Fruit fly (Drosophila melanogaster) whole organism, embryonic: ENCODE data around the gene CG13046.

Experiments used
- Aef1 ChIP-seq: fragments of 200-800 bp; sonication (Bioruptor generic); IDR thresholded peaks from 3 replicates; pipeline ENCODE4 v1.3.6; 2022; ENCODE audit warnings: missing biosample characterization, missing genetic modification characterization
- CG2129 ChIP-seq: fragments of 200-800 bp; sonication (Bioruptor generic); IDR thresholded peaks from 2 replicates; pipeline ENCODE4 v1.3.6; 2022; ENCODE audit warnings: missing biosample characterization, missing genetic modification characterization; ENCODE audit not compliant: partially characterized antibody
- CG7372 ChIP-seq: fragments of 200-800 bp; sonication (Bioruptor generic); IDR thresholded peaks from 2 replicates; pipeline ENCODE4 v1.3.6; 2022; ENCODE audit warnings: missing biosample characterization, missing genetic modification characterization
- CG7556 ChIP-seq: fragments of 200-800 bp; sonication (Bioruptor generic); optimal IDR thresholded peaks from 2 replicates; lab custom pipeline; 2017; ENCODE audit warnings: missing biosample characterization, mild to moderate bottlenecking, missing genetic modification characterization
- CG7963 ChIP-seq: fragments of 200-800 bp; sonication (Bioruptor generic); IDR thresholded peaks from 3 replicates; pipeline ENCODE4 v1.3.6; 2022; ENCODE audit warnings: missing biosample characterization, missing genetic modification characterization; ENCODE audit not compliant: partially characterized antibody
- Dip3 ChIP-seq: fragments of 200-800 bp; sonication (Bioruptor generic); optimal IDR thresholded peaks from 3 replicates; lab custom pipeline; 2016; ENCODE audit warnings: missing biosample characterization, missing genetic modification characterization
- Hmx ChIP-seq: fragments of 200-800 bp; sonication (Bioruptor generic); optimal IDR thresholded peaks from 2 replicates; lab custom pipeline; 2016; ENCODE audit warnings: missing biosample characterization, missing genetic modification characterization
- Hr78 ChIP-seq, 2 experiments: fragments of 200-800 bp in 1 of 2; fragments of >200 bp in 1 of 2; sonication (Bioruptor generic) in 1 of 2; optimal IDR thresholded peaks; 2 replicates each; lab custom pipeline; 2017 to 2019; ENCODE audit warnings: missing biosample characterization in 2 of 2, missing genetic modification characterization in 2 of 2, mild to moderate bottlenecking in 1 of 2, moderate library complexity in 1 of 2
- cwo ChIP-seq: fragments of 200-800 bp; sonication (Bioruptor generic); optimal IDR thresholded peaks from 3 replicates; lab custom pipeline; 2017; ENCODE audit warnings: missing biosample characterization, missing genetic modification characterization, mild to moderate bottlenecking, moderate library complexity, missing genetic modification reagents
- eve ChIP-seq, 2 experiments: fragments of >200 bp; optimal IDR thresholded peaks; 2 replicates each; lab custom pipeline; 2017; ENCODE audit warnings: missing biosample characterization in 2 of 2, missing genetic modification characterization in 2 of 2
- fd3F ChIP-seq: fragments of 200-800 bp; sonication (Bioruptor generic); optimal IDR thresholded peaks from 2 replicates; lab custom pipeline; 2018; ENCODE audit warnings: missing biosample characterization, mild to moderate bottlenecking, missing genetic modification characterization, moderate library complexity
- sisA ChIP-seq: fragments of 200-800 bp; sonication (Bioruptor generic); IDR thresholded peaks from 2 replicates; pipeline ENCODE4 v1.3.6; 2022; ENCODE audit warnings: missing biosample characterization, missing genetic modification characterization

DNA sequence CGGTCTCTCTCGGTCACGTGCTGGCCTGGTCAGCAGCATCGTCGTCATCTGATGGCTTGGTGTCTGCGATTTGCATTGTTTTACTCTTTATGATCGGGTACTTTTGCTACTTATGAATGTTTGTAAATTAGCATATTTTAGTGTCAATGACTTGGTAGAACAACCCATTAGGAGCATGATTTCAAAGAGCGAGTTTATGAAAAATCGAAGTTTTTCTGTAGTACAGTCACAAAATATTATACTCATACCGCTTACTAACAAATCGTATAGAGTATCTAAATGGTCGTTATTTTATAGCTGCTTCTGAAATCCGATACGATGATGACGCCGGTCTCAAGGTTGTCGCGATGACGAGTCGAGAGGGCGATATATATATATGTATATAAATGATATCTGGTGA lies 2.0 kb downstream of the CG13046 start:
- TF ChIP-seq cwo (GFP tag; lab: Kevin White, UChicago), result peak; percentile 79
- TF ChIP-seq fd3F (GFP tag; lab: Kevin White, UChicago), result peak; percentile 7
- no peak for TF ChIP-seq sisA (GFP tag; lab: Robert Waterston, UW)
- TF ChIP-seq Hmx (GFP tag; lab: Kevin White, UChicago), result no peak
- TF ChIP-seq Aef1, result 0 out of 3 replicates have a peak, but pooled peaks have one; percentile 10
- TF ChIP-seq CG7556 (GFP tag; lab: Kevin White, UChicago), result no peak
- no peak for TF ChIP-seq CG2129
- TF ChIP-seq eve (GFP tag; optimal IDR thresholded peaks at IDR 0.05; lab: Kevin White, UChicago), result no peak
- TF ChIP-seq CG7963 (GFP tag; lab: Robert Waterston, UW), result no peak
- TF ChIP-seq Hr78 (GFP tag; optimal IDR thresholded peaks at IDR 0.05; lab: Kevin White, UChicago), result no peak
- no peak for TF ChIP-seq Dip3 (GFP tag; lab: Kevin White, UChicago)
- TF ChIP-seq CG7372 (GFP tag; lab: Robert Waterston, UW), result no peak
